Worm (Caenorhabditis elegans) whole organism, L1 larva: Measurements from ENCODE around the gene srt-56.

Source experiments
- C04F5.9 ChIP-seq: sonication (generic microtip); optimal IDR thresholded peaks from 2 replicates; lab custom pipeline; 2016; ENCODE audit warnings: missing genetic modification characterization, missing compliant biosample characterization
- F16B12.6 ChIP-seq: fragments of 150-350 bp; optimal IDR thresholded peaks from 2 replicates; lab custom pipeline; 2014; ENCODE audit warnings: missing biosample characterization, missing genetic modification characterization
- Y116A8C.19 ChIP-seq: sonication (generic microtip); optimal IDR thresholded peaks from 2 replicates; lab custom pipeline; 2016; ENCODE audit warnings: missing compliant biosample characterization, missing genetic modification characterization, borderline replicate concordance
- aha-1 ChIP-seq: fragments of 150-350 bp; optimal IDR thresholded peaks from 2 replicates; lab custom pipeline; 2014; ENCODE audit warnings: missing biosample characterization, missing genetic modification characterization
- ama-1 ChIP-seq: fragments of 150-350 bp; optimal IDR thresholded peaks from 2 replicates; lab custom pipeline; 2014
- ceh-8 ChIP-seq: fragments of 200-800 bp; sonication (Bioruptor generic); optimal IDR thresholded peaks from 2 replicates; lab custom pipeline; 2018; ENCODE audit warnings: mild to moderate bottlenecking, missing genetic modification characterization, moderate library complexity, missing compliant biosample characterization
- ceh-88 ChIP-seq: fragments of 200-800 bp; sonication (Bioruptor generic); IDR thresholded peaks from 2 replicates; pipeline ENCODE4 v1.3.6; 2022; ENCODE audit warnings: missing genetic modification characterization, missing compliant biosample characterization
- dsc-1 ChIP-seq: sonication (generic microtip); optimal IDR thresholded peaks from 2 replicates; lab custom pipeline; 2016; ENCODE audit warnings: mild to moderate bottlenecking, missing genetic modification characterization, missing compliant biosample characterization
- efl-1 ChIP-seq, 4 experiments: fragments of 150-350 bp; optimal IDR thresholded peaks in 3 of 4; peaks in 1 of 4; 1 replicate in 1 of 4; 2 replicates in 3 of 4; lab custom pipeline; 2014; ENCODE audit warnings: missing biosample characterization in 2 of 4, missing genetic modification characterization in 2 of 4, missing genetic modification reagents in 2 of 4
- egl-13 ChIP-seq: sonication (generic microtip); optimal IDR thresholded peaks from 2 replicates; lab custom pipeline; 2016; ENCODE audit warnings: missing genotype, missing genetic modification reagents, missing genetic modification characterization, missing compliant biosample characterization
- elt-2 ChIP-seq: sonication (generic microtip); optimal IDR thresholded peaks from 2 replicates; lab custom pipeline; 2016; ENCODE audit warnings: missing genetic modification characterization, mild to moderate bottlenecking, inconsistent platforms, missing compliant biosample characterization, missing genetic modification reagents
- fkh-10 ChIP-seq: sonication (generic microtip); optimal IDR thresholded peaks from 2 replicates; lab custom pipeline; 2017; ENCODE audit warnings: missing biosample characterization, missing genetic modification reagents, missing genetic modification characterization
- fkh-8 ChIP-seq: sonication (generic microtip); optimal IDR thresholded peaks from 2 replicates; lab custom pipeline; 2016; ENCODE audit warnings: mild to moderate bottlenecking, missing genetic modification characterization, missing compliant biosample characterization
- hlh-4 ChIP-seq: sonication (generic microtip); optimal IDR thresholded peaks from 2 replicates; lab custom pipeline; 2016; ENCODE audit warnings: mild to moderate bottlenecking, missing genetic modification characterization, missing compliant biosample characterization
- hpl-2 ChIP-seq: fragments of 150-350 bp; optimal IDR thresholded peaks from 2 replicates; lab custom pipeline; 2014; ENCODE audit warnings: missing biosample characterization, missing genetic modification reagents, missing genetic modification characterization
- irx-1 ChIP-seq: sonication (generic microtip); optimal IDR thresholded peaks from 2 replicates; lab custom pipeline; 2016; ENCODE audit warnings: missing genetic modification characterization, missing compliant biosample characterization
- jun-1 ChIP-seq: fragments of 150-350 bp; optimal IDR thresholded peaks from 2 replicates; lab custom pipeline; 2014; ENCODE audit warnings: missing biosample characterization, missing genetic modification reagents, missing genetic modification characterization
- lin-13 ChIP-seq: fragments of 150-350 bp; optimal IDR thresholded peaks from 2 replicates; lab custom pipeline; 2014; ENCODE audit warnings: missing biosample characterization, missing genetic modification reagents, missing genetic modification characterization
- lin-14 ChIP-seq: fragments of 200-800 bp; sonication (Bioruptor generic); optimal IDR thresholded peaks from 2 replicates; lab custom pipeline; 2018; ENCODE audit warnings: mild to moderate bottlenecking, missing genetic modification characterization, moderate library complexity, missing compliant biosample characterization
- lin-15B ChIP-seq: fragments of 150-350 bp; sonication (generic microtip); optimal IDR thresholded peaks from 3 replicates; lab custom pipeline; 2014; ENCODE audit warnings: missing biosample characterization, missing genetic modification characterization
- lir-3 ChIP-seq: sonication (generic microtip); optimal IDR thresholded peaks from 2 replicates; lab custom pipeline; 2016; ENCODE audit warnings: mild to moderate bottlenecking, missing genetic modification characterization, moderate library complexity, missing compliant biosample characterization; ENCODE audit not compliant: poor library complexity
- mab-9 ChIP-seq: fragments of 200-800 bp; sonication (Bioruptor generic); IDR thresholded peaks from 2 replicates; pipeline ENCODE4 v1.3.6; 2022; ENCODE audit warnings: missing genetic modification reagents, missing genetic modification characterization, missing compliant biosample characterization
- nhr-77 ChIP-seq: fragments of 150-350 bp; optimal IDR thresholded peaks from 2 replicates; lab custom pipeline; 2014; ENCODE audit warnings: missing biosample characterization, missing genetic modification characterization
- nhr-84 ChIP-seq: sonication (generic microtip); optimal IDR thresholded peaks from 2 replicates; lab custom pipeline; 2017; ENCODE audit warnings: missing biosample characterization, missing genetic modification characterization
- pax-3 ChIP-seq: fragments of 200-800 bp; sonication (Bioruptor generic); optimal IDR thresholded peaks from 2 replicates; lab custom pipeline; 2018; ENCODE audit warnings: mild to moderate bottlenecking, missing genetic modification characterization, moderate library complexity, missing compliant biosample characterization
- rnt-1 ChIP-seq: sonication (generic microtip); optimal IDR thresholded peaks from 2 replicates; lab custom pipeline; 2016; ENCODE audit warnings: mild to moderate bottlenecking, missing genetic modification characterization, moderate library complexity, missing compliant biosample characterization
- snpc-4 ChIP-seq: fragments of 150-350 bp; optimal IDR thresholded peaks from 2 replicates; lab custom pipeline; 2014; ENCODE audit warnings: missing biosample characterization, missing genetic modification characterization
- sptf-1 ChIP-seq: fragments of 150-350 bp; optimal IDR thresholded peaks from 2 replicates; lab custom pipeline; 2014; ENCODE audit warnings: missing biosample characterization, missing genetic modification characterization
- tbx-2 ChIP-seq: sonication (generic microtip); optimal IDR thresholded peaks from 2 replicates; lab custom pipeline; 2016; ENCODE audit warnings: missing genetic modification characterization, missing compliant biosample characterization
- tlp-1 ChIP-seq: fragments of 150-350 bp; optimal IDR thresholded peaks from 2 replicates; lab custom pipeline; 2014; ENCODE audit warnings: missing biosample characterization, missing genetic modification characterization
- unc-130 ChIP-seq: fragments of 150-350 bp; optimal IDR thresholded peaks from 2 replicates; lab custom pipeline; 2017; ENCODE audit warnings: missing biosample characterization, missing genetic modification characterization, inconsistent platforms
- vab-15 ChIP-seq: sonication (generic microtip); optimal IDR thresholded peaks from 2 replicates; lab custom pipeline; 2017; ENCODE audit warnings: missing genotype, mild to moderate bottlenecking, missing genetic modification characterization, missing compliant biosample characterization
- xbp-1 ChIP-seq: sonication (generic microtip); optimal IDR thresholded peaks from 2 replicates; lab custom pipeline; 2016; ENCODE audit warnings: missing genetic modification characterization, missing compliant biosample characterization
- zag-1 ChIP-seq: fragments of 150-350 bp; optimal IDR thresholded peaks from 2 replicates; lab custom pipeline; 2014; ENCODE audit warnings: missing biosample characterization, missing genetic modification characterization
- ztf-11 ChIP-seq, 2 experiments: sonication (generic microtip); optimal IDR thresholded peaks; 2 replicates each; lab custom pipeline; 2016 to 2017; ENCODE audit warnings: missing genetic modification characterization in 2 of 2, missing biosample characterization in 1 of 2, missing compliant biosample characterization in 1 of 2
- ztf-4 ChIP-seq: fragments of 150-350 bp; optimal IDR thresholded peaks from 2 replicates; lab custom pipeline; 2014; ENCODE audit warnings: missing biosample characterization, missing genetic modification characterization

The srt-56 gene

ce11 chrV:3163143-3163542, 41.5 kb upstream of the srt-56 start:
- TF ChIP-seq elt-2 (tag; lab: Kevin White, UChicago) (no peak), hpl-2 (GFP tag; lab: Kevin White, UChicago) (no peak), vab-15 (tag; lab: Kevin White, UChicago) (no peak), ztf-11 (tag; optimal IDR thresholded peaks at IDR 0.05; lab: Kevin White, UChicago) (no peak), C04F5.9 (tag; lab: Kevin White, UChicago) (no peak), irx-1 (tag; lab: Kevin White, UChicago) (no peak), F16B12.6 (tag; lab: Kevin White, UChicago) (no peak), lin-14 (GFP tag; lab: Kevin White, UChicago) (no peak), ceh-88 (no peak), lin-15B (tag; lab: Kevin White, UChicago) (no peak), lir-3 (tag; lab: Kevin White, UChicago) (no peak), aha-1 (tag; lab: Kevin White, UChicago) (no peak), tbx-2 (tag; lab: Kevin White, UChicago) (no peak), tlp-1 (tag; lab: Kevin White, UChicago) (no peak), dsc-1 (no peak)

ce11 chrV:3162299-3162698, 40.7 kb upstream of the srt-56 start:
- TF ChIP-seq hlh-4 (tag; lab: Kevin White, UChicago) (no peak), snpc-4 (tag; lab: Kevin White, UChicago) (no peak), irx-1 (tag; lab: Kevin White, UChicago) (no peak), hpl-2 (GFP tag; lab: Kevin White, UChicago) (no peak), sptf-1 (tag; lab: Kevin White, UChicago) (no peak), ama-1 (lab: Kevin White, UChicago) (no peak), Y116A8C.19 (tag; lab: Kevin White, UChicago) (no peak)

- TF ChIP-seq nhr-77 (tag; lab: Kevin White, UChicago) (no peak), fkh-8 (tag; lab: Kevin White, UChicago) (no peak), efl-1 (optimal IDR thresholded peaks at IDR 0.05; lab: Kevin White, UChicago) (no peak), efl-1 (GFP tag; optimal IDR thresholded peaks at IDR 0.05 in 1 of 2; lab: Kevin White, UChicago) (peak in 1 of 2 experiments; percentile 29)
- TF ChIP-seq, all 84 proteins: peak for 1
Measured at ce11 chrV:3159252-3159651, 37.6 kb upstream of the srt-56 start, which contains the start of gene C36C5.12. C36C5.12 (minus strand) TSS chrV:3159352.

- TF ChIP-seq zag-1 (tag; lab: Kevin White, UChicago) (no peak), unc-130 (no peak), nhr-84 (tag; lab: Kevin White, UChicago) (no peak), pax-3 (tag; lab: Kevin White, UChicago) (no peak), hpl-2 (GFP tag; lab: Kevin White, UChicago) (no peak), ztf-4 (tag; lab: Kevin White, UChicago) (no peak), tlp-1 (tag; lab: Kevin White, UChicago) (no peak), ama-1 (lab: Kevin White, UChicago) (no peak), F16B12.6 (tag; lab: Kevin White, UChicago) (no peak), aha-1 (tag; lab: Kevin White, UChicago) (no peak), sptf-1 (tag; lab: Kevin White, UChicago) (no peak), egl-13 (no peak), elt-2 (tag; lab: Kevin White, UChicago) (no peak), rnt-1 (tag; lab: Kevin White, UChicago) (no peak), lin-13 (GFP tag; lab: Kevin White, UChicago) (no peak)
Measured at ce11 chrV:3158379-3158778, 36.7 kb upstream of the srt-56 start.

ce11 chrV:3156786-3157185, 35.1 kb upstream of the srt-56 start, which contains the start of gene exh-1:
exh-1 (plus strand) TSS chrV:3157086.
- TF ChIP-seq fkh-8 (tag; lab: Kevin White, UChicago) (no peak), elt-2 (tag; lab: Kevin White, UChicago) (no peak), xbp-1 (tag; lab: Kevin White, UChicago) (no peak), mab-9 (no peak), hpl-2 (GFP tag; lab: Kevin White, UChicago) (no peak), fkh-10 (GFP tag; lab: Kevin White, UChicago) (no peak), ceh-8 (GFP tag; lab: Kevin White, UChicago) (no peak), jun-1 (tag; lab: Kevin White, UChicago) (no peak)
